Worm (Caenorhabditis elegans): ENCODE results near the gene B0280.9.

B0280.9 gene

ce11 chrIII:7124364-7124763 is 1.7 kb upstream of the B0280.9 start, which contains the start of gene B0280.2:
Gene B0280.2, plus strand, starts transcription at chrIII:7124664.
- no peak for TF ChIP-seq bed-3 (GFP tag; optimal IDR thresholded peaks at IDR 0.05)
- no peak for TF ChIP-seq nhr-12 (tag; optimal IDR thresholded peaks at IDR 0.05)
- TF ChIP-seq lsy-2 (tag; optimal IDR thresholded peaks at IDR 0.05) = no peak
- no peak for TF ChIP-seq ceh-43 (GFP tag; optimal IDR thresholded peaks at IDR 0.05)
- no peak for TF ChIP-seq nhr-76 (tag; optimal IDR thresholded peaks at IDR 0.05)
- TF ChIP-seq mab-5 (tag; optimal IDR thresholded peaks at IDR 0.05) = no peak
- no peak for TF ChIP-seq hlh-1 (tag; optimal IDR thresholded peaks at IDR 0.05)
- no peak for TF ChIP-seq snpc-4 (tag; optimal IDR thresholded peaks at IDR 0.05)
- no peak for TF ChIP-seq unc-62 (GFP tag; optimal IDR thresholded peaks at IDR 0.05)
- no peak for TF ChIP-seq elt-3 (tag; optimal IDR thresholded peaks at IDR 0.05)
- no peak for TF ChIP-seq sem-2 (GFP tag; optimal IDR thresholded peaks at IDR 0.05)

ce11 chrIII:7120477-7120876 is 2.2 kb downstream of the B0280.9 start:
- TF ChIP-seq ztf-11 (tag; optimal IDR thresholded peaks at IDR 0.05) (no peak), pha-4 (tag; optimal IDR thresholded peaks at IDR 0.05) (no peak), mep-1 (tag; optimal IDR thresholded peaks at IDR 0.05) (no peak), cnd-1 (tag; optimal IDR thresholded peaks at IDR 0.05) (no peak), ceh-39 (tag; optimal IDR thresholded peaks at IDR 0.05) (no peak), nhr-2 (tag; optimal IDR thresholded peaks at IDR 0.05) (no peak), nhr-237 (tag; optimal IDR thresholded peaks at IDR 0.05) (no peak), sptf-1 (tag; optimal IDR thresholded peaks at IDR 0.05) (no peak), zip-8 (tag; optimal IDR thresholded peaks at IDR 0.05) (no peak), elt-3 (tag; optimal IDR thresholded peaks at IDR 0.05) (no peak), nhr-28 (tag; optimal IDR thresholded peaks at IDR 0.05) (no peak)

- no peak for TF ChIP-seq bed-3 (GFP tag; optimal IDR thresholded peaks at IDR 0.05)
- peak; percentile 25 for TF ChIP-seq lsy-2 (tag; optimal IDR thresholded peaks at IDR 0.05)
- peak; percentile 45 for TF ChIP-seq pha-4 (tag; optimal IDR thresholded peaks at IDR 0.05)
- peak; percentile 42 for TF ChIP-seq ces-1 (GFP tag; optimal IDR thresholded peaks at IDR 0.05)
- TF ChIP-seq unc-120 (tag; optimal IDR thresholded peaks at IDR 0.05; ENCODE audit: poor library complexity, severe bottlenecking) = peak; percentile 48
- peak; percentile 70 for TF ChIP-seq unc-62 (GFP tag; optimal IDR thresholded peaks at IDR 0.05)
- TF ChIP-seq nhr-237 (tag; optimal IDR thresholded peaks at IDR 0.05) = peak; percentile 25
- TF ChIP-seq ceh-39 (tag; optimal IDR thresholded peaks at IDR 0.05) = no peak
- TF ChIP-seq lin-32 (GFP tag; optimal IDR thresholded peaks at IDR 0.05) = no peak
Measured at ce11 chrIII:7116615-7117252, 6.0 kb downstream of the B0280.9 start.

- TF ChIP-seq ceh-83 (GFP tag; optimal IDR thresholded peaks at IDR 0.05) = no peak
- no peak for TF ChIP-seq sptf-1 (tag; optimal IDR thresholded peaks at IDR 0.05)
- no peak for TF ChIP-seq unc-120 (tag; optimal IDR thresholded peaks at IDR 0.05; ENCODE audit: poor library complexity, severe bottlenecking)
- no peak for TF ChIP-seq ham-2 (GFP tag; optimal IDR thresholded peaks at IDR 0.05)
- no peak for TF ChIP-seq M03D4.4 (tag; optimal IDR thresholded peaks at IDR 0.05)
- TF ChIP-seq lin-32 (GFP tag; optimal IDR thresholded peaks at IDR 0.05) = no peak
Measured at ce11 chrIII:7114952-7115488, 7.7 kb downstream of the B0280.9 start, which contains the start of gene nhr-10. Gene nhr-10, minus strand, starts transcription at chrIII:7115438.

ce11 chrIII:7112285-7112684 is 10.4 kb downstream of the B0280.9 start:
- TF ChIP-seq unc-39 (tag; optimal IDR thresholded peaks at IDR 0.05) = no peak
- TF ChIP-seq unc-120 (tag; optimal IDR thresholded peaks at IDR 0.05; ENCODE audit: poor library complexity, severe bottlenecking) = no peak

DNA sequence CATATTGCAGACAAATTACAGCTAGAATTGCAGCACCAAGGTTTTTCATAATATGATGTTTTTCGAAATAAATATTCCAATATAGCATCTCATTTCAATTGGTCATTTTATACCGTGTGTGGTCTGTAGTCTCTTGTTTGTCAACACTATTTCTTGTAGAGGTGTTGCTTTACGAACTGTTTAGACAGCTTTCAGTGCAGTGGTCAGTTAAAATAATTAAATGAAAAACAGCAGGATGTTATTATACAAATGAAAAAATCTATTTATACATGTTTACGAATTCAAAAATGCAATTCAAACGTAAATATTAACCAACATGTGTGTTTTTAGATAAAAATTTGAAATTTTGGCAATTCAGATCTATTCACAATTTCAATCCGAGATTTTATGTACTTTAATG is 10.9 kb downstream of the B0280.9 start, which contains the start of gene B0280.7:
TSS of gene B0280.7 (minus strand) at position 101 of the 400 bp plus-strand sequence.
- TF ChIP-seq ces-1 (GFP tag; optimal IDR thresholded peaks at IDR 0.05) (no peak), unc-39 (tag; optimal IDR thresholded peaks at IDR 0.05) (no peak), blmp-1 (tag; optimal IDR thresholded peaks at IDR 0.05) (no peak), sptf-1 (tag; optimal IDR thresholded peaks at IDR 0.05) (no peak), nhr-28 (tag; optimal IDR thresholded peaks at IDR 0.05) (no peak), ceh-83 (GFP tag; optimal IDR thresholded peaks at IDR 0.05) (no peak), ceh-43 (GFP tag; optimal IDR thresholded peaks at IDR 0.05) (no peak), zip-8 (tag; optimal IDR thresholded peaks at IDR 0.05) (no peak)

Measured in whole organism, mixed stage, embryonic.